Worm (Caenorhabditis elegans) whole organism, young adult: ENCODE data around the gene sqst-5.

Source experiments
- C17E4.6 ChIP-seq: fragments of 200-800 bp; sonication (Bioruptor generic); IDR thresholded peaks from 2 replicates; pipeline ENCODE4 v1.3.6; 2022; ENCODE audit warnings: missing genetic modification reagents, missing genetic modification characterization, missing compliant biosample characterization
- D2030.7 ChIP-seq: fragments of 200-800 bp; sonication (Bioruptor generic); IDR thresholded peaks from 2 replicates; pipeline ENCODE4 v1.3.6; 2022; ENCODE audit warnings: missing genetic modification reagents, missing genetic modification characterization, missing compliant biosample characterization
- F23B12.7 ChIP-seq: sonication (generic microtip); optimal IDR thresholded peaks from 2 replicates; lab custom pipeline; 2017; ENCODE audit warnings: missing genetic modification characterization, mild to moderate bottlenecking, missing compliant biosample characterization, antibody characterized with exemption, moderate library complexity; ENCODE audit not compliant: insufficient read depth
- F33H1.4 ChIP-seq: fragments of 200-800 bp; sonication (Bioruptor generic); IDR thresholded peaks from 2 replicates; pipeline ENCODE4 v1.3.6; 2022; ENCODE audit warnings: missing genetic modification reagents, missing genetic modification characterization, missing compliant biosample characterization
- F37B4.10 ChIP-seq: fragments of 200-800 bp; sonication (Bioruptor generic); IDR thresholded peaks from 2 replicates; pipeline ENCODE4 v1.3.6; 2022; ENCODE audit warnings: missing genetic modification characterization, missing compliant biosample characterization
- F49E8.2 ChIP-seq: sonication (generic microtip); optimal IDR thresholded peaks from 3 replicates; lab custom pipeline; 2017; ENCODE audit warnings: missing genetic modification characterization, mild to moderate bottlenecking, missing compliant biosample characterization, antibody characterized with exemption, moderate library complexity; ENCODE audit not compliant: insufficient read depth
- Y56A3A.18 ChIP-seq: fragments of 200-800 bp; sonication (Bioruptor generic); IDR thresholded peaks from 2 replicates; pipeline ENCODE4 v1.3.6; 2022; ENCODE audit warnings: missing genetic modification reagents, missing genetic modification characterization, missing compliant biosample characterization
- Y67H2A.10 ChIP-seq: fragments of 200-800 bp; sonication (Bioruptor generic); conservative IDR thresholded peaks from 2 replicates; pipeline ENCODE4 v1.3.6; 2022; ENCODE audit warnings: missing genetic modification reagents, missing genetic modification characterization, missing compliant biosample characterization
- Y95B8A.8 ChIP-seq: fragments of 200-800 bp; sonication (Bioruptor generic); IDR thresholded peaks from 2 replicates; pipeline ENCODE4 v1.3.6; 2022; ENCODE audit warnings: missing genetic modification reagents, missing genetic modification characterization, missing compliant biosample characterization
- aptf-3 ChIP-seq: fragments of 200-800 bp; sonication (Bioruptor generic); IDR thresholded peaks from 2 replicates; pipeline ENCODE4 v1.3.6; 2022; ENCODE audit warnings: missing genetic modification characterization, missing compliant biosample characterization
- athp-1 ChIP-seq: sonication (generic microtip); optimal IDR thresholded peaks from 2 replicates; lab custom pipeline; 2017; ENCODE audit warnings: mild to moderate bottlenecking, missing genetic modification characterization, missing compliant biosample characterization
- attf-3 ChIP-seq: fragments of 200-800 bp; sonication (Bioruptor generic); conservative IDR thresholded peaks from 2 replicates; pipeline ENCODE4 v1.3.6; 2022; ENCODE audit warnings: missing genetic modification reagents, missing genetic modification characterization, missing compliant biosample characterization
- cebp-1 ChIP-seq, 2 experiments: fragments of 200-800 bp in 1 of 2; sonication (Bioruptor generic) in 1 of 2; sonication (generic microtip) in 1 of 2; IDR thresholded peaks in 1 of 2; optimal IDR thresholded peaks in 1 of 2; 2 replicates each; pipeline versions ENCODE4 v1.3.6 to Lab custom; 2017 to 2022; ENCODE audit warnings: missing compliant biosample characterization in 2 of 2, missing genetic modification characterization in 2 of 2, mild to moderate bottlenecking in 1 of 2, missing genetic modification reagents in 1 of 2, moderate library complexity in 1 of 2
- cebp-2 ChIP-seq: fragments of 200-800 bp; sonication (Bioruptor generic); IDR thresholded peaks from 2 replicates; pipeline ENCODE4 v1.3.6; 2022; ENCODE audit warnings: missing genetic modification characterization, missing compliant biosample characterization
- ceh-100 ChIP-seq: fragments of 200-800 bp; sonication (Bioruptor generic); IDR thresholded peaks from 2 replicates; pipeline ENCODE4 v1.3.6; 2022; ENCODE audit warnings: missing genetic modification reagents, missing genetic modification characterization, missing compliant biosample characterization
- ceh-40 ChIP-seq: fragments of 200-800 bp; sonication (Bioruptor generic); IDR thresholded peaks from 2 replicates; pipeline ENCODE4 v1.3.6; 2022; ENCODE audit warnings: missing genetic modification characterization, missing compliant biosample characterization
- ceh-79 ChIP-seq: sonication (generic microtip); optimal IDR thresholded peaks from 2 replicates; lab custom pipeline; 2017; ENCODE audit warnings: mild to moderate bottlenecking, missing genetic modification characterization, missing compliant biosample characterization
- ceh-91 ChIP-seq: fragments of 200-800 bp; sonication (Bioruptor generic); IDR thresholded peaks from 2 replicates; pipeline ENCODE4 v1.3.6; 2022; ENCODE audit warnings: missing genetic modification reagents, missing genetic modification characterization, missing compliant biosample characterization
- dpff-1 ChIP-seq: sonication (generic microtip); optimal IDR thresholded peaks from 2 replicates; lab custom pipeline; 2017; ENCODE audit warnings: mild to moderate bottlenecking, missing genetic modification characterization, missing compliant biosample characterization
- egl-44 ChIP-seq: fragments of 200-800 bp; sonication (Bioruptor generic); IDR thresholded peaks from 2 replicates; pipeline ENCODE4 v1.3.6; 2022; ENCODE audit warnings: missing genetic modification reagents, missing genetic modification characterization, missing compliant biosample characterization
- fkh-3 ChIP-seq: sonication (generic microtip); optimal IDR thresholded peaks from 2 replicates; lab custom pipeline; 2016; ENCODE audit warnings: mild to moderate bottlenecking, missing genetic modification characterization, missing compliant biosample characterization
- gei-17 ChIP-seq: fragments of 200-800 bp; sonication (Bioruptor generic); optimal IDR thresholded peaks from 2 replicates; lab custom pipeline; 2018; ENCODE audit warnings: mild to moderate bottlenecking, missing genetic modification characterization, missing compliant biosample characterization
- hmg-1.2 ChIP-seq: fragments of 200-800 bp; sonication (Bioruptor generic); IDR thresholded peaks from 2 replicates; pipeline ENCODE4 v1.3.6; 2022; ENCODE audit warnings: missing genetic modification reagents, missing genetic modification characterization, missing compliant biosample characterization
- lin-40 ChIP-seq: sonication (generic microtip); optimal IDR thresholded peaks from 2 replicates; lab custom pipeline; 2016; ENCODE audit warnings: missing genetic modification characterization, mild to moderate bottlenecking, missing compliant biosample characterization, missing genotype, missing genetic modification reagents
- lir-1 ChIP-seq: fragments of 200-800 bp; sonication (Bioruptor generic); conservative IDR thresholded peaks from 2 replicates; pipeline ENCODE4 v1.3.6; 2022; ENCODE audit warnings: missing genetic modification reagents, missing genetic modification characterization, missing compliant biosample characterization
- mcd-1 ChIP-seq: fragments of 200-800 bp; sonication (Bioruptor generic); IDR thresholded peaks from 2 replicates; pipeline ENCODE4 v1.3.6; 2022; ENCODE audit warnings: missing genetic modification reagents, missing genetic modification characterization, missing compliant biosample characterization
- mxl-1 ChIP-seq: sonication (generic microtip); optimal IDR thresholded peaks from 2 replicates; lab custom pipeline; 2016; ENCODE audit warnings: missing genetic modification characterization, missing compliant biosample characterization
- nhr-27 ChIP-seq: fragments of 200-800 bp; sonication (Bioruptor generic); optimal IDR thresholded peaks from 2 replicates; lab custom pipeline; 2018; ENCODE audit warnings: mild to moderate bottlenecking, missing genetic modification characterization, moderate library complexity, missing compliant biosample characterization
- rpc-1 ChIP-seq, 2 experiments: fragments of 150-350 bp in 1 of 2; sonication (generic microtip) in 1 of 2; optimal IDR thresholded peaks; 2 replicates each; lab custom pipeline; 2014 to 2018; ENCODE audit warnings: missing biosample characterization in 1 of 2, missing genetic modification characterization in 1 of 2, missing genetic modification reagents in 1 of 2, missing genotype in 1 of 2
- tbp1 ChIP-seq: fragments of 200-800 bp; sonication (Bioruptor generic); optimal IDR thresholded peaks from 2 replicates; lab custom pipeline; 2018; ENCODE audit warnings: mild to moderate bottlenecking, missing genetic modification characterization, missing compliant biosample characterization
- tlf-1 ChIP-seq: fragments of 200-800 bp; sonication (Bioruptor generic); optimal IDR thresholded peaks from 2 replicates; lab custom pipeline; 2018; ENCODE audit warnings: mild to moderate bottlenecking, missing genetic modification characterization, missing compliant biosample characterization
- unc-130 ChIP-seq: sonication (generic microtip); optimal IDR thresholded peaks from 2 replicates; lab custom pipeline; 2016; ENCODE audit warnings: missing genetic modification reagents, missing genetic modification characterization, missing compliant biosample characterization
- xnd-1 ChIP-seq: sonication (generic microtip); optimal IDR thresholded peaks from 2 replicates; lab custom pipeline; 2016; ENCODE audit warnings: missing genotype, missing genetic modification reagents, missing genetic modification characterization, missing compliant biosample characterization
- zfh-2 ChIP-seq: fragments of 200-800 bp; sonication (Bioruptor generic); conservative IDR thresholded peaks from 2 replicates; pipeline ENCODE4 v1.3.6; 2022; ENCODE audit warnings: missing genetic modification reagents, missing genetic modification characterization, missing compliant biosample characterization
- zim-3 ChIP-seq: sonication (generic microtip); optimal IDR thresholded peaks from 2 replicates; lab custom pipeline; 2017; ENCODE audit warnings: mild to moderate bottlenecking, missing genetic modification characterization, moderate library complexity, missing compliant biosample characterization
- ztf-18 ChIP-seq: sonication (generic microtip); optimal IDR thresholded peaks from 2 replicates; lab custom pipeline; 2016; ENCODE audit warnings: missing genotype, mild to moderate bottlenecking, missing genetic modification characterization, missing compliant biosample characterization
- ztf-26 ChIP-seq: sonication (generic microtip); optimal IDR thresholded peaks from 2 replicates; lab custom pipeline; 2017; ENCODE audit warnings: missing genetic modification characterization, missing compliant biosample characterization
- ztf-28 ChIP-seq: fragments of 200-800 bp; sonication (Bioruptor generic); IDR thresholded peaks from 2 replicates; pipeline ENCODE4 v1.3.6; 2022; ENCODE audit warnings: missing genetic modification reagents, missing genetic modification characterization, missing compliant biosample characterization
- ztf-3 ChIP-seq: fragments of 200-800 bp; sonication (Bioruptor generic); optimal IDR thresholded peaks from 2 replicates; lab custom pipeline; 2018; ENCODE audit warnings: mild to moderate bottlenecking, missing genetic modification characterization, missing compliant biosample characterization
- ztf-6 ChIP-seq: fragments of 200-800 bp; sonication (Bioruptor generic); IDR thresholded peaks from 2 replicates; pipeline ENCODE4 v1.3.6; 2022; ENCODE audit warnings: missing genetic modification reagents, missing genetic modification characterization, missing compliant biosample characterization

The sqst-5 gene

DNA sequence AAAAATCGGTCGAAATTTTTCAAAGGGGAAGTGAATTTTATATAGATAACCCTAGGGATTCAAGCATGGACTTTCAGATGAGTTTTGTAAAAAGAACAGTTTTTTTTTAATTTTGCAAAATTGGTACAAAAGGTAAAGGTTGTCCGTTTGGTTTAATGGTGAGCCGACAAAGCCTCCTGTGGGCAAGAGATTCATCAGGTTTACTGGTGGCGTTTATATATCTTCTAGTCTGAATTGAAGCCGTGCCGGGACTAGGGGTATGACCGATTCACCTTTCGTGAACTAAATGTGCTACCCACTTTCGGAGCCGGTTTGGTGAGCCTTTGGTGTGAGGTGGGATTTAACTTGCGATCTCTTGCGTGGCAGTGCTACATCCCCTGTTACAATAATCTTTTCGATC is 30.7 kb upstream of the sqst-5 start:
- TF ChIP-seq lir-1 (GFP tag; lab: Robert Waterston, UW) (no peak), ztf-3 (GFP tag; lab: Kevin White, UChicago) (no peak)

- TF ChIP-seq zim-3 (tag; lab: Kevin White, UChicago) (no peak), D2030.7 (no peak), Y67H2A.10 (GFP tag; lab: Robert Waterston, UW) (no peak), F49E8.2 (tag; lab: Kevin White, UChicago) (no peak), lin-40 (tag; lab: Kevin White, UChicago) (no peak), F23B12.7 (tag; lab: Kevin White, UChicago) (no peak), ceh-40 (GFP tag; lab: Robert Waterston, UW) (no peak), ceh-79 (tag; lab: Kevin White, UChicago) (no peak), Y56A3A.18 (GFP tag; lab: Robert Waterston, UW) (no peak), mcd-1 (GFP tag; lab: Robert Waterston, UW) (no peak), nhr-27 (tag; lab: Kevin White, UChicago) (no peak), F37B4.10 (GFP tag; lab: Robert Waterston, UW) (no peak)
Measured at ce11 chrIII:177715-178114, 30.3 kb upstream of the sqst-5 start, which contains the start of gene F40G9.14. F40G9.14 (minus strand) TSS chrIII:177815.

DNA sequence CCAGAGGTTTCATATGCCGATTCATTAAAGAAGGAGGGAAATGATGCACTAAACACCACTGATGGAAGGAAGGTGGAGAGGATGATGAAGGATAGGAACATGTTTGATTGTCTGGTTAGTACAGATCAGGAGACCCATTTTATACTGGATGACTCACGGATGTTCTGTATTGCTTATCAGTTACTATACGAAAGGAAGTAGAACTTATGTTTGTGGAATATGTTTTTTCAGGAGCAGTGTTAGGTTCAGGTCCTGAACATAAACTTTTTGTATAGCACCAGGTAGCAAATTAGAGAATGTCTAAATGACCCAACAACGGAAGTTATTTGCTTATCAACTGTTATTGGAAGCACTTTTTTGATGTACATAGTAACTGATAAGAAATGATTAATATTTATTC is 28.3 kb upstream of the sqst-5 start, which contains the start of gene clec-148:
Gene clec-148 (minus strand): TSS at position 101 of the 400 bp plus-strand sequence.
- TF ChIP-seq F33H1.4 (GFP tag; lab: Robert Waterston, UW) (no peak), Y95B8A.8 (GFP tag; lab: Robert Waterston, UW) (no peak), gei-17 (GFP tag; lab: Kevin White, UChicago) (no peak), egl-44 (GFP tag; lab: Robert Waterston, UW) (no peak), F49E8.2 (tag; lab: Kevin White, UChicago) (no peak), ztf-28 (GFP tag; lab: Robert Waterston, UW) (no peak), D2030.7 (no peak), cebp-1 (GFP tag; IDR thresholded peaks at IDR 0.05; lab: Robert Waterston, UW) (no peak), cebp-1 (tag; optimal IDR thresholded peaks at IDR 0.05; lab: Kevin White, UChicago) (no peak), mxl-1 (tag; lab: Kevin White, UChicago) (no peak), zfh-2 (GFP tag; lab: Robert Waterston, UW) (no peak), tlf-1 (GFP tag; lab: Kevin White, UChicago) (no peak), dpff-1 (tag; lab: Kevin White, UChicago) (no peak), xnd-1 (no peak)

DNA sequence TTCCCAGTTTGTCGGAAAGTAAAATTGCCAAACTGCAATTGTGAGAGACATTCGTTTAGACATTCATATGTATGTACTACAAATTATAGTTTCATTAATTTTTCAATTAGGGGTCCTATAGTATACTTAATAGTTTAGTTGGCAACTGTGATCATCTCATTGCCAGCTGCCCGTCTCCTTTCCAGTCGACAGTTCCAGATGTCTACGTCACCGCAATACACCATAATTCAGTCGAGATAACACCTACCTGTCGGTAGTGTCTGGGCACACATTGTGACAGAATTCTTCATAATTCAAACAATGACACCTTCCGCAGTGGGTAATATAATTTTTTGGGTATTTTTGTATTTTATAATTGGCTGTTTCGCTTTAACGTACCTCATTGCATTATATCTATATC is 26.1 kb upstream of the sqst-5 start, which contains the start of gene F40G9.19:
Gene F40G9.19 (plus strand): TSS at position 301 of the 400 bp plus-strand sequence.
- no peak for TF ChIP-seq C17E4.6 (GFP tag; lab: Robert Waterston, UW)
- TF ChIP-seq aptf-3: no peak
- TF ChIP-seq tbp1 (GFP tag; lab: Kevin White, UChicago): no peak
- TF ChIP-seq unc-130 (GFP tag; lab: Kevin White, UChicago): no peak
- TF ChIP-seq ceh-100 (GFP tag; lab: Robert Waterston, UW): no peak
- TF ChIP-seq ceh-91 (GFP tag; lab: Robert Waterston, UW): no peak
- TF ChIP-seq F23B12.7 (tag; lab: Kevin White, UChicago): no peak
- TF ChIP-seq fkh-3: no peak
- TF ChIP-seq ztf-6 (GFP tag; lab: Robert Waterston, UW): no peak
- TF ChIP-seq ztf-18 (tag; lab: Kevin White, UChicago): no peak
- no peak for TF ChIP-seq Y95B8A.8 (GFP tag; lab: Robert Waterston, UW)
- no peak for TF ChIP-seq ztf-26 (tag; lab: Kevin White, UChicago)
- TF ChIP-seq rpc-1 (optimal IDR thresholded peaks at IDR 0.05; lab: Kevin White, UChicago): no peak
- no peak for TF ChIP-seq rpc-1 (tag; optimal IDR thresholded peaks at IDR 0.05; lab: Kevin White, UChicago)
- no peak for TF ChIP-seq cebp-2 (GFP tag; lab: Robert Waterston, UW)
- TF ChIP-seq athp-1 (tag; lab: Kevin White, UChicago): no peak
- no peak for TF ChIP-seq hmg-1.2 (GFP tag; lab: Robert Waterston, UW)
- no peak for TF ChIP-seq attf-3
- no peak for TF ChIP-seq egl-44 (GFP tag; lab: Robert Waterston, UW)
